Fruit fly (Drosophila melanogaster): Measurements from ENCODE around the gene beat-IV.
A peak's percentile ranks its signal among the peaks of the same experiment; 100 is the strongest.

Gene beat-IV

DNA sequence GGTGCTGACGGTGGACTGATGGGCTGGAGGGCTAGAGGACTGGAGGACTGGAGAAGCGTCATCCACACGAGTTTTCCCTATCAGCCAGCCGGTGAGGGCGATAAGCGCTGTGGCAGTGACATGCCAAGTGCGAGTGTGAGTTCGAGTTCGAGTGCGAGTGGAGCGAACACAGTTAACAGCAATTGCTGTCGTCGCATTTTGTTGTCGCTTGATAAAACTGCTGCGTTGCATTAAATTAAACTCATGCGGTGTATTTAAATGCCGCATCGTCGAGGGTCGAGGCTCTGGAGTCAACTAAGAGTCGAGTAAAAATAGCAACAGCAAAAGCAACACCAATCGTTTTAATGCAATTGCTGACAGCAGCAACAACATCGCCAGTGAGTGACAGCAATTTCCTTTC, 72.4 kb downstream of the beat-IV start:
- TF ChIP-seq CG5180 (GFP tag; optimal IDR thresholded peaks at IDR 0.05) (peak; percentile 38), croc (GFP tag; conservative IDR thresholded peaks at IDR 0.05) (no peak), sisA (GFP tag; IDR thresholded peaks at IDR 0.05) (no peak), CG1024 (GFP tag; IDR thresholded peaks at IDR 0.05) (no peak), CG12219 (GFP tag; optimal IDR thresholded peaks at IDR 0.05) (no peak), chinmo (GFP tag; IDR thresholded peaks at IDR 0.05; ENCODE audit: partially characterized antibody) (0 out of 4 replicates have a peak, but pooled peaks have one; percentile 11), HLHmδ (GFP tag; optimal IDR thresholded peaks at IDR 0.05) (no peak)

All from whole organism, embryonic.